Fruit fly (Drosophila melanogaster): ENCODE results near the gene CG43136.

The CG43136 gene

dm6 chrX:5895821-5896550 is 42.4 kb downstream of the CG43136 start:
- TF ChIP-seq CTCF (optimal IDR thresholded peaks at IDR 0.05) (no peak), CG8478 (optimal IDR thresholded peaks at IDR 0.05) (no peak)

- TF ChIP-seq CG8478 (optimal IDR thresholded peaks at IDR 0.05): no peak
- no peak for TF ChIP-seq CTCF (optimal IDR thresholded peaks at IDR 0.05)
These were observed 43.5 kb downstream of the CG43136 start for dm6 chrX:5896809-5897700.

- no peak for TF ChIP-seq CG8478 (optimal IDR thresholded peaks at IDR 0.05)
- no peak for TF ChIP-seq CTCF (optimal IDR thresholded peaks at IDR 0.05)
These were observed 45.9 kb downstream of the CG43136 start for dm6 chrX:5899241-5900145.

- no peak for TF ChIP-seq CTCF (optimal IDR thresholded peaks at IDR 0.05)
- no peak for TF ChIP-seq CG8478 (optimal IDR thresholded peaks at IDR 0.05)
These were observed 46.9 kb downstream of the CG43136 start, which contains the start of gene Act5C for dm6 chrX:5900146-5901093. Gene Act5C (plus strand): TSS chrX:5900861.

dm6 chrX:5901628-5902213 is 48.2 kb downstream of the CG43136 start:
- no peak for TF ChIP-seq CG8478 (optimal IDR thresholded peaks at IDR 0.05)
- TF ChIP-seq CTCF (optimal IDR thresholded peaks at IDR 0.05): no peak

- TF ChIP-seq CG8478 (optimal IDR thresholded peaks at IDR 0.05): no peak
- no peak for TF ChIP-seq CTCF (optimal IDR thresholded peaks at IDR 0.05)
These were observed 49.1 kb downstream of the CG43136 start for dm6 chrX:5902701-5903100.
